Worm (Caenorhabditis elegans) whole organism, L1 larva: Measurements from ENCODE around the gene lipl-8.

Experiments used
- F16B12.6 ChIP-seq: fragments of 150-350 bp; optimal IDR thresholded peaks from 2 replicates; lab custom pipeline; 2014; ENCODE audit warnings: missing biosample characterization, missing genetic modification characterization
- blmp-1 ChIP-seq: fragments of 150-350 bp; optimal IDR thresholded peaks from 2 replicates; lab custom pipeline; 2014; ENCODE audit warnings: missing biosample characterization, missing genetic modification characterization
- ceh-8 ChIP-seq: fragments of 200-800 bp; sonication (Bioruptor generic); optimal IDR thresholded peaks from 2 replicates; lab custom pipeline; 2018; ENCODE audit warnings: mild to moderate bottlenecking, missing genetic modification characterization, moderate library complexity, missing compliant biosample characterization
- ceh-90 ChIP-seq: sonication (generic microtip); optimal IDR thresholded peaks from 2 replicates; lab custom pipeline; 2016; ENCODE audit warnings: missing genetic modification characterization, missing compliant biosample characterization
- ces-1 ChIP-seq: fragments of 150-350 bp; optimal IDR thresholded peaks from 2 replicates; lab custom pipeline; 2014; ENCODE audit warnings: missing biosample characterization, missing genetic modification reagents, missing genetic modification characterization
- dpl-1 ChIP-seq, 3 experiments: fragments of 150-350 bp in 2 of 3; sonication (generic microtip) in 1 of 3; optimal IDR thresholded peaks; 2 replicates each; lab custom pipeline; 2014 to 2017; ENCODE audit warnings: missing biosample characterization in 3 of 3, missing genetic modification characterization in 3 of 3, missing genetic modification reagents in 3 of 3
- dsc-1 ChIP-seq: sonication (generic microtip); optimal IDR thresholded peaks from 2 replicates; lab custom pipeline; 2016; ENCODE audit warnings: mild to moderate bottlenecking, missing genetic modification characterization, missing compliant biosample characterization
- efl-1 ChIP-seq, 4 experiments: fragments of 150-350 bp; optimal IDR thresholded peaks in 3 of 4; peaks in 1 of 4; 1 replicate in 1 of 4; 2 replicates in 3 of 4; lab custom pipeline; 2014; ENCODE audit warnings: missing biosample characterization in 2 of 4, missing genetic modification characterization in 2 of 4, missing genetic modification reagents in 2 of 4
- efl-3 ChIP-seq: fragments of 200-800 bp; sonication (Bioruptor generic); optimal IDR thresholded peaks from 2 replicates; lab custom pipeline; 2018; ENCODE audit warnings: mild to moderate bottlenecking, missing genetic modification characterization, missing compliant biosample characterization
- egl-27 ChIP-seq, 2 experiments: fragments of 150-350 bp in 1 of 2; sonication (generic microtip); optimal IDR thresholded peaks; 3 replicates each; lab custom pipeline; 2017 to 2018; ENCODE audit warnings: missing biosample characterization in 2 of 2, missing genetic modification characterization in 2 of 2, missing genetic modification reagents in 2 of 2
- elt-2 ChIP-seq: sonication (generic microtip); optimal IDR thresholded peaks from 2 replicates; lab custom pipeline; 2016; ENCODE audit warnings: missing genetic modification characterization, mild to moderate bottlenecking, inconsistent platforms, missing compliant biosample characterization, missing genetic modification reagents
- elt-3 ChIP-seq, 6 experiments: fragments of 150-350 bp in 1 of 6; sonication (generic microtip); optimal IDR thresholded peaks; 2 replicates each; lab custom pipeline; 2017 to 2018; ENCODE audit warnings: missing biosample characterization in 6 of 6, missing genetic modification characterization in 6 of 6, inconsistent platforms in 1 of 6
- fkh-4 ChIP-seq: sonication (generic microtip); optimal IDR thresholded peaks from 2 replicates; lab custom pipeline; 2016; ENCODE audit warnings: missing compliant biosample characterization, missing genetic modification characterization, borderline replicate concordance
- fkh-8 ChIP-seq: sonication (generic microtip); optimal IDR thresholded peaks from 2 replicates; lab custom pipeline; 2016; ENCODE audit warnings: mild to moderate bottlenecking, missing genetic modification characterization, missing compliant biosample characterization
- fos-1 ChIP-seq: fragments of 150-350 bp; optimal IDR thresholded peaks from 2 replicates; lab custom pipeline; 2014; ENCODE audit warnings: missing biosample characterization, missing genetic modification characterization
- grh-1 ChIP-seq: fragments of 200-800 bp; sonication (Bioruptor generic); IDR thresholded peaks from 2 replicates; pipeline ENCODE4 v1.3.6; 2022; ENCODE audit warnings: missing genetic modification reagents, missing genetic modification characterization, missing compliant biosample characterization
- hpl-2 ChIP-seq: fragments of 150-350 bp; optimal IDR thresholded peaks from 2 replicates; lab custom pipeline; 2014; ENCODE audit warnings: missing biosample characterization, missing genetic modification reagents, missing genetic modification characterization
- irx-1 ChIP-seq: sonication (generic microtip); optimal IDR thresholded peaks from 2 replicates; lab custom pipeline; 2016; ENCODE audit warnings: missing genetic modification characterization, missing compliant biosample characterization
- lin-14 ChIP-seq: fragments of 200-800 bp; sonication (Bioruptor generic); optimal IDR thresholded peaks from 2 replicates; lab custom pipeline; 2018; ENCODE audit warnings: mild to moderate bottlenecking, missing genetic modification characterization, moderate library complexity, missing compliant biosample characterization
- lin-15B ChIP-seq: fragments of 150-350 bp; sonication (generic microtip); optimal IDR thresholded peaks from 3 replicates; lab custom pipeline; 2014; ENCODE audit warnings: missing biosample characterization, missing genetic modification characterization
- lin-35 ChIP-seq, 2 experiments: fragments of 150-350 bp; optimal IDR thresholded peaks; 2 replicates each; lab custom pipeline; 2014; ENCODE audit warnings: missing biosample characterization in 2 of 2, missing genetic modification characterization in 2 of 2, missing genetic modification reagents in 2 of 2
- lin-39 ChIP-seq: fragments of 150-350 bp; optimal IDR thresholded peaks from 2 replicates; lab custom pipeline; 2014; ENCODE audit warnings: missing biosample characterization, missing genetic modification reagents, missing genetic modification characterization
- mdl-1 ChIP-seq, 2 experiments: fragments of 150-350 bp; optimal IDR thresholded peaks; 2 replicates each; lab custom pipeline; 2014 to 2017; ENCODE audit warnings: missing biosample characterization in 2 of 2, missing genetic modification characterization in 2 of 2, inconsistent platforms in 1 of 2
- mef-2 ChIP-seq: fragments of 150-350 bp; optimal IDR thresholded peaks from 2 replicates; lab custom pipeline; 2014; ENCODE audit warnings: missing biosample characterization, missing genetic modification characterization
- mep-1 ChIP-seq: fragments of 150-350 bp; optimal IDR thresholded peaks from 2 replicates; lab custom pipeline; 2014; ENCODE audit warnings: missing biosample characterization, missing genetic modification characterization
- nhr-11 ChIP-seq: fragments of 150-350 bp; optimal IDR thresholded peaks from 2 replicates; lab custom pipeline; 2014; ENCODE audit warnings: missing biosample characterization, missing genetic modification characterization
- nhr-12 ChIP-seq: sonication (generic microtip); optimal IDR thresholded peaks from 2 replicates; lab custom pipeline; 2017; ENCODE audit warnings: missing biosample characterization, missing genetic modification characterization
- nhr-20 ChIP-seq: sonication (generic microtip); optimal IDR thresholded peaks from 2 replicates; lab custom pipeline; 2016; ENCODE audit warnings: mild to moderate bottlenecking, missing genetic modification characterization, missing compliant biosample characterization
- nhr-237 ChIP-seq: fragments of 150-350 bp; optimal IDR thresholded peaks from 2 replicates; lab custom pipeline; 2014; ENCODE audit warnings: missing biosample characterization, missing genetic modification characterization
- nhr-28 ChIP-seq: fragments of 150-350 bp; optimal IDR thresholded peaks from 2 replicates; lab custom pipeline; 2014; ENCODE audit warnings: missing biosample characterization, missing genetic modification characterization
- nhr-76 ChIP-seq: sonication (generic microtip); optimal IDR thresholded peaks from 2 replicates; lab custom pipeline; 2017; ENCODE audit warnings: missing biosample characterization, missing genetic modification characterization
- nhr-77 ChIP-seq: fragments of 150-350 bp; optimal IDR thresholded peaks from 2 replicates; lab custom pipeline; 2014; ENCODE audit warnings: missing biosample characterization, missing genetic modification characterization
- nhr-90 ChIP-seq: sonication (generic microtip); optimal IDR thresholded peaks from 2 replicates; lab custom pipeline; 2016; ENCODE audit warnings: mild to moderate bottlenecking, missing genetic modification characterization, missing compliant biosample characterization; ENCODE audit not compliant: poor library complexity
- pqm-1 ChIP-seq: sonication (generic microtip); optimal IDR thresholded peaks from 3 replicates; lab custom pipeline; 2017; ENCODE audit warnings: missing biosample characterization, missing genetic modification characterization
- rnt-1 ChIP-seq: sonication (generic microtip); optimal IDR thresholded peaks from 2 replicates; lab custom pipeline; 2016; ENCODE audit warnings: mild to moderate bottlenecking, missing genetic modification characterization, moderate library complexity, missing compliant biosample characterization
- snpc-4 ChIP-seq: fragments of 150-350 bp; optimal IDR thresholded peaks from 2 replicates; lab custom pipeline; 2014; ENCODE audit warnings: missing biosample characterization, missing genetic modification characterization
- sptf-1 ChIP-seq: fragments of 150-350 bp; optimal IDR thresholded peaks from 2 replicates; lab custom pipeline; 2014; ENCODE audit warnings: missing biosample characterization, missing genetic modification characterization
- sup-37 ChIP-seq: fragments of 200-800 bp; sonication (Bioruptor generic); optimal IDR thresholded peaks from 2 replicates; lab custom pipeline; 2018; ENCODE audit warnings: mild to moderate bottlenecking, missing genetic modification characterization, missing compliant biosample characterization
- tbx-2 ChIP-seq: sonication (generic microtip); optimal IDR thresholded peaks from 2 replicates; lab custom pipeline; 2016; ENCODE audit warnings: missing genetic modification characterization, missing compliant biosample characterization
- unc-130 ChIP-seq: fragments of 150-350 bp; optimal IDR thresholded peaks from 2 replicates; lab custom pipeline; 2017; ENCODE audit warnings: missing biosample characterization, missing genetic modification characterization, inconsistent platforms
- unc-30 ChIP-seq: sonication (generic microtip); optimal IDR thresholded peaks from 2 replicates; lab custom pipeline; 2017; ENCODE audit warnings: missing biosample characterization, missing genetic modification characterization
- unc-62 ChIP-seq: fragments of 150-350 bp; optimal IDR thresholded peaks from 2 replicates; lab custom pipeline; 2014; ENCODE audit warnings: missing biosample characterization, missing genetic modification reagents, missing genetic modification characterization
- unc-86 ChIP-seq: sonication (generic microtip); optimal IDR thresholded peaks from 2 replicates; lab custom pipeline; 2016; ENCODE audit warnings: missing genetic modification characterization, missing compliant biosample characterization
- unc-98 ChIP-seq: fragments of 200-800 bp; sonication (Bioruptor generic); IDR thresholded peaks from 2 replicates; pipeline ENCODE4 v1.3.6; 2022; ENCODE audit warnings: missing genetic modification characterization, missing compliant biosample characterization
- vab-15 ChIP-seq: sonication (generic microtip); optimal IDR thresholded peaks from 2 replicates; lab custom pipeline; 2017; ENCODE audit warnings: missing genotype, mild to moderate bottlenecking, missing genetic modification characterization, missing compliant biosample characterization
- ztf-11 ChIP-seq, 2 experiments: sonication (generic microtip); optimal IDR thresholded peaks; 2 replicates each; lab custom pipeline; 2016 to 2017; ENCODE audit warnings: missing genetic modification characterization in 2 of 2, missing biosample characterization in 1 of 2, missing compliant biosample characterization in 1 of 2
- ztf-4 ChIP-seq: fragments of 150-350 bp; optimal IDR thresholded peaks from 2 replicates; lab custom pipeline; 2014; ENCODE audit warnings: missing biosample characterization, missing genetic modification characterization

The lipl-8 gene

ce11 chrV:14741233-14741632 is 7.3 kb downstream of the lipl-8 start, which contains the start of gene Y50E8A.6:
TSS of gene Y50E8A.6 (minus strand) at chrV:14741333.
- no peak for TF ChIP-seq fkh-4 (tag; lab: Kevin White, UChicago)
- no peak for TF ChIP-seq lin-15B (tag; lab: Kevin White, UChicago)
- TF ChIP-seq vab-15 = no peak
- no peak for TF ChIP-seq nhr-90
- no peak for TF ChIP-seq nhr-77
- TF ChIP-seq unc-86 (tag; lab: Kevin White, UChicago) = no peak
- TF ChIP-seq elt-3 (tag; optimal IDR thresholded peaks at IDR 0.05; lab: Kevin White, UChicago) = no peak
- TF ChIP-seq efl-3 (GFP tag; lab: Kevin White, UChicago) = no peak
- no peak for TF ChIP-seq sptf-1 (tag; lab: Kevin White, UChicago)
- no peak for TF ChIP-seq egl-27 (tag; optimal IDR thresholded peaks at IDR 0.05; lab: Kevin White, UChicago)
- no peak for TF ChIP-seq unc-98 (GFP tag; lab: Robert Waterston, UW)
- TF ChIP-seq sup-37 (GFP tag; lab: Kevin White, UChicago) = no peak
- TF ChIP-seq ceh-90 = no peak
- TF ChIP-seq dpl-1 (GFP tag; optimal IDR thresholded peaks at IDR 0.05; lab: Kevin White, UChicago) = no peak

- TF ChIP-seq dsc-1 (tag; lab: Kevin White, UChicago) (no peak), ztf-4 (no peak), lin-15B (tag; lab: Kevin White, UChicago) (no peak), nhr-90 (no peak), ceh-90 (no peak), grh-1 (GFP tag; lab: Robert Waterston, UW) (no peak), ces-1 (GFP tag; lab: Kevin White, UChicago) (no peak), fkh-4 (tag; lab: Kevin White, UChicago) (no peak), unc-130 (tag; lab: Kevin White, UChicago) (no peak), blmp-1 (tag; lab: Kevin White, UChicago) (no peak), nhr-28 (no peak), fos-1 (tag; lab: Kevin White, UChicago) (no peak)
These were observed 11.7 kb downstream of the lipl-8 start, which contains the start of gene Y50E8A.5 for ce11 chrV:14736851-14737250. TSS of gene Y50E8A.5 (minus strand) at chrV:14736951.

DNA sequence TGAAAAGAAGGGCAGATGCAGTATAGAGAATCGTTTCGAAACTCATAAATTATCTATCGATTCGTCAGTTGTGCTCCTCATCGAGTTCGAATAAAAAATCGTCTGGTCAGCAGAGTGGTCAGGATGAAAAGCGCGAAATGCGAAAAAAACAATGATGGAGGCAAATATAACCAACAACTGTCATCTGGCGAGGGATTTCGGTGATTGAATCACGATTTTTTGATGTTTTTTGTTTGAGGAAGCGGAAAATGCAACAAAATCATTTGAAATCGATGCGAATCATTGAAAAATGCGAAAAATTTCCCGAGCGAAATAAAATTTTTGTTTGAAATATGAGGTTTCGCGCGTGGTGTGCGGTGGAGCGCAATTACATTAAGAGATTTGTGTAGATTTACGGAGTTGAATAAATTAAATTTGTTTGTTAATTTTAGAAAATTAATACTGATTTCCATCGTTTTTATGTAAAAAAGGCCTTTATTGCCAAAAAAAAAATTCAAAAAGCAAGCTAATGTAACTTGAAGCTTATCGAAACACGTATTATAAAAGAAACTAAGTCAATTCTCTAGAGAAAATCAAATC is 14.2 kb downstream of the lipl-8 start, which contains the start of gene unc-61:
TSS of gene unc-61 (minus strand) at position 51 of the 579 bp plus-strand sequence.
- TF ChIP-seq snpc-4 (tag; lab: Kevin White, UChicago) (no peak), tbx-2 (tag; lab: Kevin White, UChicago) (no peak), elt-3 (tag; optimal IDR thresholded peaks at IDR 0.05; lab: Kevin White, UChicago) (peak in 1 of 6 experiments; percentile 9), fkh-4 (tag; lab: Kevin White, UChicago) (no peak), nhr-76 (tag; lab: Kevin White, UChicago) (no peak), egl-27 (tag; optimal IDR thresholded peaks at IDR 0.05; lab: Kevin White, UChicago) (no peak), efl-3 (GFP tag; lab: Kevin White, UChicago) (no peak), unc-86 (tag; lab: Kevin White, UChicago) (no peak), lin-15B (tag; lab: Kevin White, UChicago) (peak; percentile 45), nhr-11 (tag; lab: Kevin White, UChicago) (no peak), nhr-20 (tag; lab: Kevin White, UChicago) (peak; percentile 21), F16B12.6 (peak; percentile 35), lin-14 (GFP tag; lab: Kevin White, UChicago) (peak; percentile 46), lin-35 (GFP tag; optimal IDR thresholded peaks at IDR 0.05; lab: Kevin White, UChicago) (peak; percentile 84 to 93), mep-1 (tag; lab: Kevin White, UChicago) (peak; percentile 15), unc-62 (GFP tag; lab: Kevin White, UChicago) (no peak), fkh-8 (tag; lab: Kevin White, UChicago) (no peak), lin-39 (tag; lab: Kevin White, UChicago) (no peak), irx-1 (tag; lab: Kevin White, UChicago) (no peak), unc-30 (tag; lab: Kevin White, UChicago) (no peak), elt-2 (tag; lab: Kevin White, UChicago) (no peak), mdl-1 (tag; optimal IDR thresholded peaks at IDR 0.05; lab: Kevin White, UChicago) (no peak), ceh-8 (GFP tag; lab: Kevin White, UChicago) (no peak), nhr-12 (tag; lab: Kevin White, UChicago) (no peak), nhr-237 (tag; lab: Kevin White, UChicago) (no peak), rnt-1 (tag; lab: Kevin White, UChicago) (peak; percentile 28), dsc-1 (tag; lab: Kevin White, UChicago) (no peak), mef-2 (tag; lab: Kevin White, UChicago) (no peak), ztf-11 (tag; optimal IDR thresholded peaks at IDR 0.05; lab: Kevin White, UChicago) (no peak), efl-1 (optimal IDR thresholded peaks at IDR 0.05; lab: Kevin White, UChicago) (peak; percentile 91 to 96), efl-1 (GFP tag; optimal IDR thresholded peaks at IDR 0.05 in 1 of 2; lab: Kevin White, UChicago) (peak; percentile 89 to 99), pqm-1 (tag; lab: Kevin White, UChicago) (no peak), vab-15 (no peak), hpl-2 (GFP tag; lab: Kevin White, UChicago) (no peak)
